Fruit fly (Drosophila melanogaster) whole organism: ENCODE measurements around the gene Aplip1.

Experiments
- EcR ChIP-seq, 2 experiments: fragments of >200 bp; optimal IDR thresholded peaks; 2 replicates each; lab custom pipeline; 2017; ENCODE audit warnings: missing biosample characterization in 2 of 2, missing genetic modification characterization in 2 of 2, missing genetic modification reagents in 2 of 2
- psq ChIP-seq: fragments of >200 bp; optimal IDR thresholded peaks from 2 replicates; lab custom pipeline; 2017

dm6 chr3L:1233830-1234229 is 37.7 kb downstream of the Aplip1 start, which contains the start of gene CG33966:
- TF ChIP-seq psq (lab: Kevin White, UChicago) (no peak), EcR (GFP tag; optimal IDR thresholded peaks at IDR 0.05; lab: Kevin White, UChicago) (no peak)
